Worm (Caenorhabditis elegans) whole organism, young adult: ENCODE results near the gene nspa-2.

Experiments
- B0019.2 ChIP-seq: fragments of 200-800 bp; sonication (Bioruptor generic); conservative IDR thresholded peaks from 2 replicates; pipeline ENCODE4 v1.3.6; 2022; ENCODE audit warnings: missing genetic modification reagents, missing genetic modification characterization, missing compliant biosample characterization
- B0336.3 ChIP-seq: fragments of 200-800 bp; sonication (Bioruptor generic); IDR thresholded peaks from 2 replicates; pipeline ENCODE4 v1.3.6; 2022; ENCODE audit warnings: missing genetic modification characterization, missing compliant biosample characterization
- D2030.7 ChIP-seq: fragments of 200-800 bp; sonication (Bioruptor generic); IDR thresholded peaks from 2 replicates; pipeline ENCODE4 v1.3.6; 2022; ENCODE audit warnings: missing genetic modification reagents, missing genetic modification characterization, missing compliant biosample characterization
- F22D6.2 ChIP-seq: sonication (generic microtip); optimal IDR thresholded peaks from 2 replicates; lab custom pipeline; 2016; ENCODE audit warnings: mild to moderate bottlenecking, missing genetic modification characterization, missing compliant biosample characterization
- F23B12.7 ChIP-seq: sonication (generic microtip); optimal IDR thresholded peaks from 2 replicates; lab custom pipeline; 2017; ENCODE audit warnings: missing genetic modification characterization, mild to moderate bottlenecking, missing compliant biosample characterization, antibody characterized with exemption, moderate library complexity; ENCODE audit not compliant: insufficient read depth
- F39B2.1 ChIP-seq: fragments of 200-800 bp; sonication (Bioruptor generic); IDR thresholded peaks from 2 replicates; pipeline ENCODE4 v1.3.6; 2022; ENCODE audit warnings: missing genetic modification reagents, missing genetic modification characterization, missing compliant biosample characterization
- F49E8.2 ChIP-seq: sonication (generic microtip); optimal IDR thresholded peaks from 3 replicates; lab custom pipeline; 2017; ENCODE audit warnings: missing genetic modification characterization, mild to moderate bottlenecking, missing compliant biosample characterization, antibody characterized with exemption, moderate library complexity; ENCODE audit not compliant: insufficient read depth
- F57A8.1 ChIP-seq: fragments of 200-800 bp; sonication (Bioruptor generic); optimal IDR thresholded peaks from 2 replicates; lab custom pipeline; 2018; ENCODE audit warnings: mild to moderate bottlenecking, missing genetic modification characterization, moderate library complexity, missing compliant biosample characterization
- F57C9.4 ChIP-seq: sonication (generic microtip); optimal IDR thresholded peaks from 2 replicates; lab custom pipeline; 2017; ENCODE audit warnings: mild to moderate bottlenecking, missing genetic modification characterization, missing compliant biosample characterization
- Y53F4B.3 ChIP-seq: fragments of 200-800 bp; sonication (Bioruptor generic); IDR thresholded peaks from 2 replicates; pipeline ENCODE4 v1.3.6; 2022; ENCODE audit warnings: missing genetic modification reagents, missing genetic modification characterization, missing compliant biosample characterization
- Y53G8AR.9 ChIP-seq: fragments of 200-800 bp; sonication (Bioruptor generic); conservative IDR thresholded peaks from 2 replicates; pipeline ENCODE4 v1.3.6; 2022; ENCODE audit warnings: missing genetic modification reagents, missing genetic modification characterization, missing compliant biosample characterization
- Y67H2A.10 ChIP-seq: fragments of 200-800 bp; sonication (Bioruptor generic); conservative IDR thresholded peaks from 2 replicates; pipeline ENCODE4 v1.3.6; 2022; ENCODE audit warnings: missing genetic modification reagents, missing genetic modification characterization, missing compliant biosample characterization
- akir-1 ChIP-seq: fragments of 200-800 bp; sonication (Bioruptor generic); optimal IDR thresholded peaks from 2 replicates; lab custom pipeline; 2018; ENCODE audit warnings: mild to moderate bottlenecking, missing genetic modification characterization, moderate library complexity, missing compliant biosample characterization
- aptf-2 ChIP-seq: fragments of 200-800 bp; sonication (Bioruptor generic); conservative IDR thresholded peaks from 2 replicates; pipeline ENCODE4 v1.3.6; 2022; ENCODE audit warnings: missing genetic modification reagents, missing genetic modification characterization, missing compliant biosample characterization
- athp-1 ChIP-seq: sonication (generic microtip); optimal IDR thresholded peaks from 2 replicates; lab custom pipeline; 2017; ENCODE audit warnings: mild to moderate bottlenecking, missing genetic modification characterization, missing compliant biosample characterization
- attf-3 ChIP-seq: fragments of 200-800 bp; sonication (Bioruptor generic); conservative IDR thresholded peaks from 2 replicates; pipeline ENCODE4 v1.3.6; 2022; ENCODE audit warnings: missing genetic modification reagents, missing genetic modification characterization, missing compliant biosample characterization
- attf-6 ChIP-seq: fragments of 200-800 bp; sonication (Bioruptor generic); IDR thresholded peaks from 2 replicates; pipeline ENCODE4 v1.3.6; 2022; ENCODE audit warnings: missing genetic modification reagents, missing genetic modification characterization, missing compliant biosample characterization
- bed-1 ChIP-seq: fragments of 200-800 bp; sonication (Bioruptor generic); IDR thresholded peaks from 2 replicates; pipeline ENCODE4 v1.3.6; 2022; ENCODE audit warnings: missing genetic modification reagents, missing genetic modification characterization, missing compliant biosample characterization
- bed-2 ChIP-seq: fragments of 200-800 bp; sonication (Bioruptor generic); IDR thresholded peaks from 2 replicates; pipeline ENCODE4 v1.3.6; 2022; ENCODE audit warnings: missing genetic modification reagents, missing genetic modification characterization, missing compliant biosample characterization
- ceh-79 ChIP-seq: sonication (generic microtip); optimal IDR thresholded peaks from 2 replicates; lab custom pipeline; 2017; ENCODE audit warnings: mild to moderate bottlenecking, missing genetic modification characterization, missing compliant biosample characterization
- dox-1 ChIP-seq: fragments of 200-800 bp; sonication (Bioruptor generic); IDR thresholded peaks from 2 replicates; pipeline ENCODE4 v1.3.6; 2022; ENCODE audit warnings: missing genetic modification reagents, missing genetic modification characterization, missing compliant biosample characterization
- dpl-1 ChIP-seq: fragments of 150-350 bp; optimal IDR thresholded peaks from 2 replicates; lab custom pipeline; 2014; ENCODE audit warnings: missing biosample characterization, missing genetic modification reagents, missing genetic modification characterization
- egl-18 ChIP-seq: fragments of 200-800 bp; sonication (Bioruptor generic); IDR thresholded peaks from 2 replicates; pipeline ENCODE4 v1.3.6; 2022; ENCODE audit warnings: missing genetic modification reagents, missing genetic modification characterization, missing compliant biosample characterization
- him-1 ChIP-seq: sonication (generic microtip); optimal IDR thresholded peaks from 2 replicates; lab custom pipeline; 2016; ENCODE audit warnings: missing genotype, missing genetic modification reagents, missing genetic modification characterization, missing compliant biosample characterization
- hlh-26 ChIP-seq: fragments of 200-800 bp; sonication (Bioruptor generic); conservative IDR thresholded peaks from 2 replicates; pipeline ENCODE4 v1.3.6; 2022; ENCODE audit warnings: missing genetic modification reagents, missing genetic modification characterization, missing compliant biosample characterization
- hsf-1 ChIP-seq: fragments of 200-800 bp; sonication (Bioruptor generic); IDR thresholded peaks from 2 replicates; pipeline ENCODE4 v1.3.6; 2022; ENCODE audit warnings: missing genetic modification reagents, missing genetic modification characterization, missing compliant biosample characterization
- lag-1 ChIP-seq: fragments of 200-800 bp; sonication (Bioruptor generic); IDR thresholded peaks from 2 replicates; pipeline ENCODE4 v1.3.6; 2022; ENCODE audit warnings: missing genetic modification reagents, missing genetic modification characterization, missing compliant biosample characterization
- let-526 ChIP-seq: fragments of 200-800 bp; sonication (Bioruptor generic); IDR thresholded peaks from 2 replicates; pipeline ENCODE4 v1.3.6; 2022; ENCODE audit warnings: missing genetic modification reagents, missing genetic modification characterization, missing compliant biosample characterization
- lin-26 ChIP-seq: fragments of 200-800 bp; sonication (Bioruptor generic); IDR thresholded peaks from 2 replicates; pipeline ENCODE4 v1.3.6; 2022; ENCODE audit warnings: missing genetic modification reagents, missing genetic modification characterization, missing compliant biosample characterization
- lin-35 ChIP-seq, 3 experiments: fragments of 150-350 bp in 2 of 3; sonication (generic microtip) in 1 of 3; optimal IDR thresholded peaks; 2 replicates each; lab custom pipeline; 2014 to 2018; ENCODE audit warnings: missing biosample characterization in 3 of 3, missing genetic modification characterization in 3 of 3, missing genetic modification reagents in 3 of 3
- lin-40 ChIP-seq: sonication (generic microtip); optimal IDR thresholded peaks from 2 replicates; lab custom pipeline; 2016; ENCODE audit warnings: missing genetic modification characterization, mild to moderate bottlenecking, missing compliant biosample characterization, missing genotype, missing genetic modification reagents
- lin-54 ChIP-seq: fragments of 200-800 bp; sonication (Bioruptor generic); optimal IDR thresholded peaks from 2 replicates; lab custom pipeline; 2018; ENCODE audit warnings: mild to moderate bottlenecking, missing genetic modification characterization, missing compliant biosample characterization
- lir-1 ChIP-seq: fragments of 200-800 bp; sonication (Bioruptor generic); conservative IDR thresholded peaks from 2 replicates; pipeline ENCODE4 v1.3.6; 2022; ENCODE audit warnings: missing genetic modification reagents, missing genetic modification characterization, missing compliant biosample characterization
- lsy-27 ChIP-seq: sonication (generic microtip); optimal IDR thresholded peaks from 2 replicates; lab custom pipeline; 2017; ENCODE audit warnings: missing genetic modification characterization, mild to moderate bottlenecking, missing compliant biosample characterization, antibody characterized with exemption, missing genotype, borderline replicate concordance; ENCODE audit not compliant: insufficient read depth
- madf-8 ChIP-seq: fragments of 200-800 bp; sonication (Bioruptor generic); conservative IDR thresholded peaks from 2 replicates; pipeline ENCODE4 v1.3.6; 2022; ENCODE audit warnings: missing genetic modification reagents, missing genetic modification characterization, missing compliant biosample characterization
- nfya-2 ChIP-seq: fragments of 200-800 bp; sonication (Bioruptor generic); IDR thresholded peaks from 2 replicates; pipeline ENCODE4 v1.3.6; 2022; ENCODE audit warnings: missing genetic modification reagents, missing genetic modification characterization, missing compliant biosample characterization
- nhr-179 ChIP-seq: sonication (generic microtip); optimal IDR thresholded peaks from 2 replicates; lab custom pipeline; 2016; ENCODE audit warnings: mild to moderate bottlenecking, missing genetic modification characterization, missing compliant biosample characterization
- nhr-80 ChIP-seq: sonication (generic microtip); optimal IDR thresholded peaks from 2 replicates; lab custom pipeline; 2016; ENCODE audit warnings: missing genetic modification characterization, missing compliant biosample characterization
- pha-4 ChIP-seq: fragments of 150-350 bp; sonication (generic microtip); optimal IDR thresholded peaks from 2 replicates; lab custom pipeline; 2014; ENCODE audit warnings: missing biosample characterization, missing genetic modification reagents, missing genetic modification characterization
- rpc-1 ChIP-seq, 2 experiments: fragments of 150-350 bp in 1 of 2; sonication (generic microtip) in 1 of 2; optimal IDR thresholded peaks; 2 replicates each; lab custom pipeline; 2014 to 2018; ENCODE audit warnings: missing biosample characterization in 1 of 2, missing genetic modification characterization in 1 of 2, missing genetic modification reagents in 1 of 2, missing genotype in 1 of 2
- sdz-38 ChIP-seq: sonication (generic microtip); optimal IDR thresholded peaks from 2 replicates; lab custom pipeline; 2016; ENCODE audit warnings: missing genotype, missing genetic modification characterization, missing compliant biosample characterization
- snpc-1.3 ChIP-seq: sonication (generic microtip); optimal IDR thresholded peaks from 2 replicates; lab custom pipeline; 2017; ENCODE audit warnings: missing genetic modification characterization, mild to moderate bottlenecking, missing compliant biosample characterization, antibody characterized with exemption, moderate library complexity, missing genotype, missing genetic modification reagents; ENCODE audit not compliant: insufficient read depth
- tlf-1 ChIP-seq: fragments of 200-800 bp; sonication (Bioruptor generic); optimal IDR thresholded peaks from 2 replicates; lab custom pipeline; 2018; ENCODE audit warnings: mild to moderate bottlenecking, missing genetic modification characterization, missing compliant biosample characterization
- unc-62 ChIP-seq: fragments of 150-350 bp; optimal IDR thresholded peaks from 2 replicates; lab custom pipeline; 2014; ENCODE audit warnings: missing biosample characterization, missing genetic modification reagents, missing genetic modification characterization
- xnd-1 ChIP-seq: sonication (generic microtip); optimal IDR thresholded peaks from 2 replicates; lab custom pipeline; 2016; ENCODE audit warnings: missing genotype, missing genetic modification reagents, missing genetic modification characterization, missing compliant biosample characterization
- zim-3 ChIP-seq: sonication (generic microtip); optimal IDR thresholded peaks from 2 replicates; lab custom pipeline; 2017; ENCODE audit warnings: mild to moderate bottlenecking, missing genetic modification characterization, moderate library complexity, missing compliant biosample characterization
- ztf-18 ChIP-seq: sonication (generic microtip); optimal IDR thresholded peaks from 2 replicates; lab custom pipeline; 2016; ENCODE audit warnings: missing genotype, mild to moderate bottlenecking, missing genetic modification characterization, missing compliant biosample characterization
- ztf-25 ChIP-seq: fragments of 200-800 bp; sonication (Bioruptor generic); IDR thresholded peaks from 2 replicates; pipeline ENCODE4 v1.3.6; 2022; ENCODE audit warnings: missing genetic modification reagents, missing genetic modification characterization, missing compliant biosample characterization
- ztf-28 ChIP-seq: fragments of 200-800 bp; sonication (Bioruptor generic); IDR thresholded peaks from 2 replicates; pipeline ENCODE4 v1.3.6; 2022; ENCODE audit warnings: missing genetic modification reagents, missing genetic modification characterization, missing compliant biosample characterization

Gene nspa-2

ce11 chrV:14855626-14856025 lies 35.3 kb upstream of the nspa-2 start (continued):
- TF ChIP-seq F23B12.7 (no peak), dpl-1 (no peak), lin-40 (no peak), bed-1 (GFP tag; lab: Robert Waterston, UW) (no peak), ceh-79 (tag; lab: Kevin White, UChicago) (no peak), lsy-27 (tag; lab: Kevin White, UChicago) (no peak), B0336.3 (no peak), ztf-18 (tag; lab: Kevin White, UChicago) (peak; percentile 3), nfya-2 (GFP tag; lab: Robert Waterston, UW) (no peak), snpc-1.3 (tag; lab: Kevin White, UChicago) (peak; percentile 39), tlf-1 (no peak), unc-62 (no peak), aptf-2 (no peak), xnd-1 (tag; lab: Kevin White, UChicago) (no peak), bed-2 (GFP tag; lab: Robert Waterston, UW) (no peak), lir-1 (no peak), Y53F4B.3 (GFP tag; lab: Robert Waterston, UW) (no peak), lin-26 (peak; percentile 82), lag-1 (GFP tag; lab: Robert Waterston, UW) (no peak), F22D6.2 (no peak), zim-3 (tag; lab: Kevin White, UChicago) (peak; percentile 1), Y53G8AR.9 (GFP tag; lab: Robert Waterston, UW) (no peak), lin-35 (GFP tag; optimal IDR thresholded peaks at IDR 0.05; lab: Kevin White, UChicago) (no peak), him-1 (tag; lab: Kevin White, UChicago) (peak; percentile 69), ztf-25 (0 out of 2 replicates have a peak, but pooled peaks have one; percentile 54), hlh-26 (GFP tag; lab: Robert Waterston, UW) (no peak), lin-54 (no peak), F39B2.1 (0 out of 2 replicates have a peak, but pooled peaks have one; percentile 46), athp-1 (tag; lab: Kevin White, UChicago) (peak; percentile 9), F57A8.1 (no peak), madf-8 (GFP tag; lab: Robert Waterston, UW) (no peak), attf-6 (GFP tag; lab: Robert Waterston, UW) (no peak), attf-3 (GFP tag; lab: Robert Waterston, UW) (no peak), sdz-38 (no peak), egl-18 (GFP tag; lab: Robert Waterston, UW) (no peak), nhr-179 (tag; lab: Kevin White, UChicago) (no peak), akir-1 (GFP tag; lab: Kevin White, UChicago) (no peak), F57C9.4 (tag; lab: Kevin White, UChicago) (no peak), hsf-1 (GFP tag; lab: Robert Waterston, UW) (no peak)

- no peak for TF ChIP-seq let-526 (GFP tag; lab: Robert Waterston, UW)
- no peak for TF ChIP-seq F39B2.1
- no peak for TF ChIP-seq lir-1
- no peak for TF ChIP-seq nfya-2 (GFP tag; lab: Robert Waterston, UW)
- TF ChIP-seq ztf-28 (GFP tag; lab: Robert Waterston, UW): no peak
- no peak for TF ChIP-seq rpc-1 (optimal IDR thresholded peaks at IDR 0.05; lab: Kevin White, UChicago)
- TF ChIP-seq rpc-1 (tag; optimal IDR thresholded peaks at IDR 0.05; lab: Kevin White, UChicago): no peak
- no peak for TF ChIP-seq Y67H2A.10 (GFP tag; lab: Robert Waterston, UW)
- TF ChIP-seq nhr-80: no peak
- TF ChIP-seq B0019.2: no peak
- TF ChIP-seq ztf-18 (tag; lab: Kevin White, UChicago): no peak
- TF ChIP-seq dox-1 (GFP tag; lab: Robert Waterston, UW): no peak
- no peak for TF ChIP-seq F49E8.2 (tag; lab: Kevin White, UChicago)
- no peak for TF ChIP-seq ztf-25
- no peak for TF ChIP-seq D2030.7 (GFP tag; lab: Robert Waterston, UW)
- no peak for TF ChIP-seq pha-4
- TF ChIP-seq, all 124 proteins: peak for 0
Measured at ce11 chrV:14858503-14858902, 32.4 kb upstream of the nspa-2 start, which contains the start of gene npr-13. npr-13 (minus strand) TSS chrV:14858603.
